Worm (Caenorhabditis elegans): ENCODE measurements around the gene srh-127.

DNA sequence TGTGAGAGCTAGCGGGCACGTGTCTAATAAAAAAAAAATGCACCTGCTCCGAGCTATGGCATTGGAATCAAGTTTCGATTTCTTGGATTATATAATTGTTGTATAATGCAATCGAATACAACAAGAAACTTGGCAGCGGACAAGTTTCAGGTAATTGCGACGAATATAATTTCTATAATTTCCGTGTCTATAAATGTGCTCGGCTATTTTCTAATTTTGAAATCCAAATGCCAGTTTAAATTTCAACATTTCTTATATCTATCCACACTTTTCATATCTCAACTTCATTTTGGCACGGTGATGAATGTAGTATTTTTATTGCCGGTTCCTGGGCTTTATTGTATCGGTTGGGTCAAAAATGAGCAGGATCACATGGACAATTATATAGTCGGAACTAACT, 36.7 kb downstream of the srh-127 start, which contains the start of gene C31B8.16:
- TF ChIP-seq tra-4 (tag; optimal IDR thresholded peaks at IDR 0.05) (no peak), aly-1 (tag; optimal IDR thresholded peaks at IDR 0.05) (no peak), ama-1 (optimal IDR thresholded peaks at IDR 0.05) (no peak), tbx-37 (GFP tag; conservative IDR thresholded peaks at IDR 0.05) (no peak)

Measured in whole organism, early embryonic.